Worm (Caenorhabditis elegans): ENCODE results near the gene cup-4.

DNA sequence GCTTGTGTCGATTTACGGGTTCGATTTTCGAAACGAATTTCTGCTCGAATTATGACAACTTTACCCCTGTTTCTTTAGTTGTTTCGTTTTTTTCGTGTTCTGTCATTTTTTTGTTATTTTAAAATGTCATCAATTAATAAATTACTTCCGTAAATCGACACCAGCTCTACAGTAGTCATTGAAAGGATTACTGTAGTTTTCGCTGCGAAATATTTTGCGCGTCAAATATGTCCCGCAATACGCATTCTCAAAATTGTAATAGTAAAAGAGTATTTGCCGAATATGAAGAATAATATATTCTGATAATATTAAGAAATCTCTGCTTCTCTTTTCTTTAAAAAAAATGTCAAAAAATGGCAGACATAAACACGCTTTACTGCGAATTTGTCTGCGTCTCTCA, 26.9 kb downstream of the cup-4 start:
- TF ChIP-seq nhr-77 (tag; optimal IDR thresholded peaks at IDR 0.05) (no peak), snpc-1.2 (GFP tag; IDR thresholded peaks at IDR 0.05) (no peak), ces-1 (GFP tag; optimal IDR thresholded peaks at IDR 0.05) (no peak), nhr-41 (GFP tag; IDR thresholded peaks at IDR 0.05) (no peak), ama-1 (optimal IDR thresholded peaks at IDR 0.05) (no peak), mdl-1 (tag; optimal IDR thresholded peaks at IDR 0.05) (no peak)
